Fruit fly (Drosophila melanogaster) whole organism, embryonic: ENCODE measurements around the gene CG44476.

Experiments
- CG10267 ChIP-seq: fragments of 200-800 bp; sonication (Bioruptor generic); optimal IDR thresholded peaks from 2 replicates; lab custom pipeline; 2018; ENCODE audit warnings: missing biosample characterization, mild to moderate bottlenecking, missing genetic modification characterization, moderate library complexity
- CG10274 ChIP-seq: fragments of 200-800 bp; sonication (Bioruptor generic); optimal IDR thresholded peaks from 3 replicates; lab custom pipeline; 2017; ENCODE audit warnings: missing biosample characterization, mild to moderate bottlenecking, missing genetic modification characterization
- CG12071 ChIP-seq: fragments of 200-800 bp; sonication (Bioruptor generic); optimal IDR thresholded peaks from 3 replicates; lab custom pipeline; 2018; ENCODE audit warnings: missing biosample characterization, mild to moderate bottlenecking, missing genetic modification characterization
- CG12391 ChIP-seq: fragments of 200-800 bp; sonication (Bioruptor generic); optimal IDR thresholded peaks from 3 replicates; lab custom pipeline; 2018; ENCODE audit warnings: missing biosample characterization, mild to moderate bottlenecking, missing genetic modification characterization, moderate library complexity
- CG14860 ChIP-seq: fragments of 200-800 bp; sonication (Bioruptor generic); IDR thresholded peaks from 3 replicates; pipeline ENCODE4 v1.3.6; 2022; ENCODE audit warnings: missing biosample characterization, missing genetic modification characterization; ENCODE audit not compliant: partially characterized antibody
- CG1529 ChIP-seq: fragments of 200-800 bp; sonication (Bioruptor generic); optimal IDR thresholded peaks from 3 replicates; lab custom pipeline; 2018; ENCODE audit warnings: missing biosample characterization, missing genetic modification characterization
- CG18764 ChIP-seq: fragments of 200-800 bp; sonication (Bioruptor generic); optimal IDR thresholded peaks from 3 replicates; lab custom pipeline; 2016; ENCODE audit warnings: missing biosample characterization, missing genetic modification characterization
- CG2712 ChIP-seq: fragments of 200-800 bp; optimal IDR thresholded peaks from 3 replicates; lab custom pipeline; 2019; ENCODE audit warnings: missing biosample characterization, mild to moderate bottlenecking, missing genetic modification characterization, moderate library complexity
- CG4404 ChIP-seq: fragments of 200-800 bp; sonication (Bioruptor generic); IDR thresholded peaks from 2 replicates; pipeline ENCODE4 v1.3.6; 2022; ENCODE audit warnings: missing biosample characterization, missing genetic modification characterization
- CG5245 ChIP-seq: fragments of 200-800 bp; sonication (Bioruptor generic); optimal IDR thresholded peaks from 3 replicates; lab custom pipeline; 2016; ENCODE audit warnings: missing biosample characterization, missing genetic modification characterization
- CG7357 ChIP-seq: fragments of 200-800 bp; sonication (Bioruptor generic); IDR thresholded peaks from 3 replicates; pipeline ENCODE4 v1.3.6; 2022; ENCODE audit warnings: missing biosample characterization, missing genetic modification characterization
- CG8388 ChIP-seq: fragments of 200-800 bp; sonication (Bioruptor generic); optimal IDR thresholded peaks from 2 replicates; lab custom pipeline; 2019; ENCODE audit warnings: missing biosample characterization, mild to moderate bottlenecking, missing genetic modification characterization, moderate library complexity
- CG8765 ChIP-seq: fragments of 200-800 bp; sonication (Bioruptor generic); IDR thresholded peaks from 2 replicates; pipeline ENCODE4 v1.3.6; 2022; ENCODE audit warnings: missing biosample characterization, missing genetic modification characterization
- CG8924 ChIP-seq: fragments of 200-800 bp; optimal IDR thresholded peaks from 3 replicates; lab custom pipeline; 2019; ENCODE audit warnings: missing biosample characterization, mild to moderate bottlenecking, missing genetic modification characterization, moderate library complexity
- CG9797 ChIP-seq: fragments of 200-800 bp; sonication (Bioruptor generic); optimal IDR thresholded peaks from 3 replicates; lab custom pipeline; 2018; ENCODE audit warnings: missing biosample characterization, mild to moderate bottlenecking, missing genetic modification characterization
- D19B ChIP-seq: fragments of 200-800 bp; sonication (Bioruptor generic); optimal IDR thresholded peaks from 2 replicates; lab custom pipeline; 2017; ENCODE audit warnings: missing biosample characterization, mild to moderate bottlenecking, missing genetic modification characterization
- Dad ChIP-seq: fragments of 200-800 bp; sonication (Bioruptor generic); optimal IDR thresholded peaks from 3 replicates; lab custom pipeline; 2016; ENCODE audit warnings: missing biosample characterization, missing genetic modification characterization
- Dbx ChIP-seq: fragments of 200-800 bp; sonication (Bioruptor generic); IDR thresholded peaks from 3 replicates; pipeline ENCODE4 v1.3.6; 2022; ENCODE audit warnings: missing biosample characterization, missing genetic modification characterization
- Dek ChIP-seq: fragments of 200-800 bp; sonication (Bioruptor generic); optimal IDR thresholded peaks from 3 replicates; lab custom pipeline; 2019; ENCODE audit warnings: missing biosample characterization, mild to moderate bottlenecking, missing genetic modification characterization, moderate library complexity
- Lhr ChIP-seq: fragments of 200-800 bp; sonication (Bioruptor generic); optimal IDR thresholded peaks from 3 replicates; lab custom pipeline; 2017; ENCODE audit warnings: mild to moderate bottlenecking, missing biosample characterization, missing genetic modification reagents, missing genetic modification characterization
- Mes4 ChIP-seq: fragments of 200-800 bp; sonication (Bioruptor generic); optimal IDR thresholded peaks from 2 replicates; lab custom pipeline; 2016; ENCODE audit warnings: missing biosample characterization, missing genetic modification characterization
- Myb ChIP-seq: fragments of 200-800 bp; sonication (Bioruptor generic); optimal IDR thresholded peaks from 2 replicates; lab custom pipeline; 2016; ENCODE audit warnings: missing biosample characterization, missing genetic modification characterization
- Neu2 ChIP-seq: fragments of 200-800 bp; sonication (Bioruptor generic); optimal IDR thresholded peaks from 3 replicates; lab custom pipeline; 2016; ENCODE audit warnings: missing biosample characterization, missing genetic modification characterization, borderline replicate concordance
- Optix ChIP-seq: fragments of 200-800 bp; sonication (Bioruptor generic); IDR thresholded peaks from 3 replicates; pipeline ENCODE4 v1.3.6; 2022; ENCODE audit warnings: missing biosample characterization, missing genetic modification characterization
- Six4 ChIP-seq: fragments of 200-800 bp; sonication (Bioruptor generic); optimal IDR thresholded peaks from 2 replicates; lab custom pipeline; 2016; ENCODE audit warnings: missing biosample characterization, missing genetic modification characterization
- ara ChIP-seq: fragments of 200-800 bp; sonication (Bioruptor generic); IDR thresholded peaks from 2 replicates; pipeline ENCODE4 v1.3.6; 2022; ENCODE audit warnings: missing biosample characterization, missing genetic modification characterization
- ase ChIP-seq: fragments of 200-800 bp; sonication (Bioruptor generic); IDR thresholded peaks from 3 replicates; pipeline ENCODE4 v1.3.6; 2022; ENCODE audit warnings: missing biosample characterization, missing genetic modification characterization
- caup ChIP-seq: fragments of 200-800 bp; sonication (Bioruptor generic); optimal IDR thresholded peaks from 3 replicates; lab custom pipeline; 2017; ENCODE audit warnings: missing biosample characterization, mild to moderate bottlenecking, missing genetic modification characterization, moderate library complexity; ENCODE audit not compliant: severe bottlenecking
- chif ChIP-seq, 2 experiments: fragments of 200-800 bp; sonication (Bioruptor generic); optimal IDR thresholded peaks; 3 replicates each; lab custom pipeline; 2016; ENCODE audit warnings: missing biosample characterization in 2 of 2, missing genetic modification characterization in 2 of 2
- ci ChIP-seq: fragments of 200-800 bp; sonication (Bioruptor generic); IDR thresholded peaks from 3 replicates; pipeline ENCODE4 v1.3.6; 2022; ENCODE audit warnings: missing biosample characterization, missing genetic modification characterization
- crc ChIP-seq: fragments of 200-800 bp; sonication (Bioruptor generic); optimal IDR thresholded peaks from 2 replicates; lab custom pipeline; 2016; ENCODE audit warnings: missing biosample characterization, missing genetic modification characterization
- crp ChIP-seq, 2 experiments: fragments of 200-800 bp; sonication (Bioruptor generic); optimal IDR thresholded peaks; 2 replicates in 1 of 2; 3 replicates in 1 of 2; lab custom pipeline; 2017; ENCODE audit warnings: missing biosample characterization in 2 of 2, missing genetic modification characterization in 2 of 2, mild to moderate bottlenecking in 1 of 2, moderate library complexity in 1 of 2
- dmrt99B ChIP-seq: fragments of 200-800 bp; sonication (Bioruptor generic); optimal IDR thresholded peaks from 2 replicates; lab custom pipeline; 2018; ENCODE audit warnings: missing biosample characterization, mild to moderate bottlenecking, missing genetic modification characterization, moderate library complexity
- esg ChIP-seq: fragments of 200-800 bp; sonication (Bioruptor generic); conservative IDR thresholded peaks from 2 replicates; pipeline ENCODE4 v1.3.6; 2022; ENCODE audit warnings: missing biosample characterization, missing genetic modification characterization
- gem ChIP-seq: fragments of 200-800 bp; sonication (Bioruptor generic); optimal IDR thresholded peaks from 2 replicates; lab custom pipeline; 2019; ENCODE audit warnings: missing biosample characterization, mild to moderate bottlenecking, missing genetic modification characterization, moderate library complexity
- grn ChIP-seq: fragments of 200-800 bp; sonication (Bioruptor generic); optimal IDR thresholded peaks from 3 replicates; lab custom pipeline; 2017; ENCODE audit warnings: missing biosample characterization, missing genetic modification characterization
- jumu ChIP-seq: fragments of 200-800 bp; sonication (Bioruptor generic); optimal IDR thresholded peaks from 3 replicates; lab custom pipeline; 2016; ENCODE audit warnings: missing biosample characterization, missing genetic modification characterization
- maf-S ChIP-seq: fragments of 200-800 bp; sonication (Bioruptor generic); optimal IDR thresholded peaks from 2 replicates; lab custom pipeline; 2016; ENCODE audit warnings: missing biosample characterization, missing genetic modification characterization
- mld ChIP-seq: fragments of 200-800 bp; sonication (Bioruptor generic); IDR thresholded peaks from 3 replicates; pipeline ENCODE4 v1.3.6; 2022; ENCODE audit warnings: missing biosample characterization, missing genetic modification characterization; ENCODE audit not compliant: partially characterized antibody
- oc ChIP-seq: fragments of 200-800 bp; sonication (Bioruptor generic); optimal IDR thresholded peaks from 2 replicates; lab custom pipeline; 2018; ENCODE audit warnings: missing biosample characterization, mild to moderate bottlenecking, missing genetic modification characterization, moderate library complexity
- psq ChIP-seq: fragments of 200-800 bp; sonication (Bioruptor generic); optimal IDR thresholded peaks from 2 replicates; lab custom pipeline; 2017; ENCODE audit warnings: missing biosample characterization, missing genetic modification characterization
- sc ChIP-seq, 3 experiments: fragments of >200 bp in 2 of 3; fragments of 200-800 bp in 1 of 3; sonication (Bioruptor generic) in 1 of 3; optimal IDR thresholded peaks; 2 replicates in 2 of 3; 3 replicates in 1 of 3; lab custom pipeline; 2017; ENCODE audit warnings: mild to moderate bottlenecking in 1 of 3, missing biosample characterization in 1 of 3, missing genetic modification characterization in 1 of 3, missing genetic modification reagents in 1 of 3
- slp2 ChIP-seq: fragments of 200-800 bp; sonication (Bioruptor generic); optimal IDR thresholded peaks from 2 replicates; lab custom pipeline; 2016; ENCODE audit warnings: missing biosample characterization, missing genetic modification characterization
- tgo ChIP-seq: fragments of 200-800 bp; sonication (Bioruptor generic); IDR thresholded peaks from 3 replicates; pipeline ENCODE4 v1.3.6; 2022; ENCODE audit warnings: missing biosample characterization, missing genetic modification characterization
- tll ChIP-seq, 2 experiments: fragments of 200-800 bp in 1 of 2; fragments of >200 bp in 1 of 2; sonication (Bioruptor generic) in 1 of 2; optimal IDR thresholded peaks; 2 replicates each; lab custom pipeline; 2017 to 2019; ENCODE audit warnings: missing biosample characterization in 2 of 2, missing genetic modification characterization in 2 of 2, mild to moderate bottlenecking in 1 of 2, moderate library complexity in 1 of 2
- unc-4 ChIP-seq: fragments of 200-800 bp; sonication (Bioruptor generic); IDR thresholded peaks from 2 replicates; pipeline ENCODE4 v1.3.6; 2022; ENCODE audit warnings: missing biosample characterization, missing genetic modification characterization; ENCODE audit not compliant: partially characterized antibody
- vfl ChIP-seq: fragments of 200-800 bp; sonication (Bioruptor generic); optimal IDR thresholded peaks from 2 replicates; lab custom pipeline; 2016; ENCODE audit warnings: missing biosample characterization, missing genetic modification characterization
- zen ChIP-seq: fragments of 200-800 bp; sonication (Bioruptor generic); optimal IDR thresholded peaks from 3 replicates; lab custom pipeline; 2018; ENCODE audit warnings: missing biosample characterization, mild to moderate bottlenecking, missing genetic modification characterization, moderate library complexity
- zfh2 ChIP-seq: fragments of 200-800 bp; sonication (Bioruptor generic); optimal IDR thresholded peaks from 2 replicates; lab custom pipeline; 2016; ENCODE audit warnings: missing biosample characterization, missing genetic modification characterization

The CG44476 gene

DNA sequence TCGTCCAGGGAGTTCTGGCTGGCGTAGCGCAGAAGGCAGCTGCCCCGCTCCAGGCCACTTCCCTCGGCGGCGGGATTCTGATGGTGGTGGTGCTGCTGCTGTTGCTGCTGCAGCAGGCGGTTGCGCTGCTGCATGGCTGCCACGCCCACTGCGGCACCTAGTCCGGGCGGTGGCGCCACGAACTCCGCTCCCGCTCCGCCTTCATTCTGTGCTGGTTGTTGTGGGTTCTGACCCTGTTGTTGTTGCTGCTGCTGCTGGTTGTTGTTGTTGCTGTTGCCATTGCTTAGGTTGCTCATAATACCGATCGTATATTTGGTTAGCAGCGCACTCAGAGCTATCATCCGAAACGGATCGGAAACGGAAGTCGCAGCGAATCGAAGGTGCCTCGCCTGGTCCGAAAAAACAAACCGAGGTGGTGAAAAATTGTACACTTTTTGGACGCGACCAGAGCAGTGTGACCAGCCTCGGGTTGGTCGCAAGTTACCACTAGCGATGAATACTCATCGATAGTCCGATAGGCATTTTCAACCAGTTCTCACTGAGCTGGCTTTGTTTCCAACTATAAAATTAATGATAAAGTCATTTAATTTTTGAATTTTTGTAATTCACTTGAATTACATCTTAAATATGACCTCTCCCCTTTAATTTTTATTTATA, 24.7 kb upstream of the CG44476 start, which contains the start of gene kel (continued):
- TF ChIP-seq ara (GFP tag; lab: Robert Waterston, UW) (0 out of 2 replicates have a peak, but pooled peaks have one; percentile 12), Neu2 (no peak), vfl (GFP tag; lab: Kevin White, UChicago) (peak; percentile 6), Mes4 (GFP tag; lab: Kevin White, UChicago) (peak; percentile 5), CG8765 (no peak), tgo (no peak), CG14860 (GFP tag; lab: Robert Waterston, UW) (peak; percentile 50; the same call in 2 of the 3 replicates), jumu (GFP tag; lab: Kevin White, UChicago) (peak; percentile 19), CG4404 (GFP tag; lab: Robert Waterston, UW) (no peak), mld (GFP tag; lab: Robert Waterston, UW) (no peak), oc (no peak), crc (GFP tag; lab: Kevin White, UChicago) (no peak), Dbx (peak; percentile 52; the same call in 1 of the 3 replicates), Six4 (GFP tag; lab: Kevin White, UChicago) (no peak), CG10274 (no peak), tll (GFP tag; optimal IDR thresholded peaks at IDR 0.05; lab: Kevin White, UChicago) (no peak), grn (GFP tag; lab: Kevin White, UChicago) (no peak), dmrt99B (tag; lab: Kevin White, UChicago) (no peak), zfh2 (GFP tag; lab: Kevin White, UChicago) (peak; percentile 33), CG2712 (peak; percentile 57), D19B (GFP tag; lab: Kevin White, UChicago) (no peak), sc (optimal IDR thresholded peaks at IDR 0.05; lab: Kevin White, UChicago) (no peak), sc (GFP tag; optimal IDR thresholded peaks at IDR 0.05; lab: Kevin White, UChicago) (no peak), CG12391 (tag; lab: Kevin White, UChicago) (peak; percentile 67), esg (GFP tag; lab: Robert Waterston, UW) (no peak), Optix (GFP tag; lab: Robert Waterston, UW) (no peak), CG9797 (GFP tag; lab: Kevin White, UChicago) (peak; percentile 90), CG5245 (GFP tag; lab: Kevin White, UChicago) (no peak), gem (tag; lab: Kevin White, UChicago) (peak; percentile 56), psq (GFP tag; lab: Kevin White, UChicago) (no peak), maf-S (GFP tag; lab: Kevin White, UChicago) (no peak), Dad (GFP tag; lab: Kevin White, UChicago) (peak; percentile 52), unc-4 (peak; percentile 77), caup (GFP tag; lab: Kevin White, UChicago) (peak; percentile 72), ase (no peak), crp (GFP tag; optimal IDR thresholded peaks at IDR 0.05; lab: Kevin White, UChicago) (no peak), CG10267 (tag; lab: Kevin White, UChicago) (peak; percentile 56), CG8388 (GFP tag; lab: Kevin White, UChicago) (peak; percentile 15)
- TF ChIP-seq, all 482 proteins: peak for 265

DNA sequence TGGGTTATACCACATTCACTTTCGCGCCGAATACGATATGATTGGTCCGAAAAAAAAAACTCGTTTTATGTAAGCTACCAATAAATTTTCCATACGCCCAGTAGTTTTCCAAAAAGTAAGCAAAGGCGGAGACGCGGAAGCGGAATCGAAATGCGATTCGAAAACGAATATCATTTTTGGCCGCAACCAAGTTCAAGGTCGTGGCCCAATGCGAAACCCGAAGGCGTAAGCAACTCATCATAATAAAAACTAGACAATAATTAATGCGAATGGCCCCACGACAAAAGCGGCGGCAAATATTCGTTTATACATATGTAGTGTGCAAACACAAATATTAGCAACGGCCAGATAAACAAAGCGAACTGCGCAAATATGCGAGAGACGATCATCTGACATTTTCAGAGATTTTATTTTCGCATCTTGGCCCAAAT, 23.5 kb upstream of the CG44476 start:
- TF ChIP-seq Dek (tag; lab: Kevin White, UChicago) (no peak), slp2 (GFP tag; lab: Kevin White, UChicago) (no peak), CG7357 (GFP tag; lab: Robert Waterston, UW) (no peak), Mes4 (GFP tag; lab: Kevin White, UChicago) (no peak), CG8924 (tag; lab: Kevin White, UChicago) (no peak), Myb (GFP tag; lab: Kevin White, UChicago) (peak; percentile 14), Lhr (GFP tag; lab: Kevin White, UChicago) (no peak), ci (no peak), esg (GFP tag; lab: Robert Waterston, UW) (no peak), zen (no peak), CG1529 (no peak), chif (GFP tag; optimal IDR thresholded peaks at IDR 0.05; lab: Kevin White, UChicago) (peak in 1 of 2 experiments; percentile 17), CG18764 (GFP tag; lab: Kevin White, UChicago) (no peak), CG12071 (peak; percentile 64), CG10274 (no peak)
